Fruit fly (Drosophila melanogaster) whole organism, adult: ENCODE results near the gene CG4686.

ENCODE experiments used
- CG11617 ChIP-seq: fragments of 200-800 bp; sonication (Bioruptor generic); optimal IDR thresholded peaks from 2 replicates; lab custom pipeline; 2017; ENCODE audit warnings: mild to moderate bottlenecking, missing biosample characterization, missing genetic modification reagents, missing genetic modification characterization
- CG12768 ChIP-seq: fragments of 200-800 bp; sonication (Bioruptor generic); optimal IDR thresholded peaks from 2 replicates; lab custom pipeline; 2017; ENCODE audit warnings: missing biosample characterization, missing genetic modification characterization, mild to moderate bottlenecking, moderate library complexity, missing genetic modification reagents
- CG14711 ChIP-seq: fragments of 200-800 bp; sonication (Bioruptor generic); optimal IDR thresholded peaks from 2 replicates; lab custom pipeline; 2018; ENCODE audit warnings: missing biosample characterization, mild to moderate bottlenecking, missing genetic modification characterization, moderate library complexity
- CG1620 ChIP-seq: fragments of 200-800 bp; sonication (Bioruptor generic); optimal IDR thresholded peaks from 2 replicates; lab custom pipeline; 2016; ENCODE audit warnings: missing biosample characterization, missing genetic modification characterization
- CG33017 ChIP-seq: fragments of 200-800 bp; sonication (Bioruptor generic); optimal IDR thresholded peaks from 2 replicates; lab custom pipeline; 2018; ENCODE audit warnings: missing biosample characterization, mild to moderate bottlenecking, missing genetic modification characterization, moderate library complexity
- CG5204 ChIP-seq: fragments of 200-800 bp; sonication (Bioruptor generic); optimal IDR thresholded peaks from 2 replicates; lab custom pipeline; 2016; ENCODE audit warnings: missing biosample characterization, missing genetic modification characterization
- CG7045 ChIP-seq: fragments of 200-800 bp; sonication (Bioruptor generic); optimal IDR thresholded peaks from 2 replicates; lab custom pipeline; 2017; ENCODE audit warnings: missing biosample characterization, mild to moderate bottlenecking, missing genetic modification characterization
- CG7101 ChIP-seq: fragments of 200-800 bp; sonication (Bioruptor generic); optimal IDR thresholded peaks from 2 replicates; lab custom pipeline; 2018; ENCODE audit warnings: missing biosample characterization, mild to moderate bottlenecking, missing genetic modification characterization, moderate library complexity
- Clk ChIP-seq: fragments of 200-800 bp; sonication (Bioruptor generic); optimal IDR thresholded peaks from 2 replicates; lab custom pipeline; 2017; ENCODE audit warnings: missing biosample characterization, missing genetic modification characterization
- Crg-1 ChIP-seq: fragments of 200-800 bp; sonication (Bioruptor generic); optimal IDR thresholded peaks from 2 replicates; lab custom pipeline; 2016; ENCODE audit warnings: missing biosample characterization, missing genetic modification characterization
- Hr96 ChIP-seq: fragments of 200-800 bp; sonication (Bioruptor generic); optimal IDR thresholded peaks from 2 replicates; lab custom pipeline; 2016; ENCODE audit warnings: missing biosample characterization, missing genetic modification characterization
- Mnt ChIP-seq: fragments of 200-800 bp; sonication (Bioruptor generic); optimal IDR thresholded peaks from 2 replicates; lab custom pipeline; 2016; ENCODE audit warnings: missing biosample characterization, mild to moderate bottlenecking, missing genetic modification characterization
- bab1 ChIP-seq: fragments of 200-800 bp; sonication (Bioruptor generic); optimal IDR thresholded peaks from 3 replicates; lab custom pipeline; 2019; ENCODE audit warnings: missing biosample characterization, mild to moderate bottlenecking, missing genetic modification characterization, moderate library complexity
- cic ChIP-seq: fragments of 200-800 bp; sonication (Bioruptor generic); optimal IDR thresholded peaks from 2 replicates; lab custom pipeline; 2017; ENCODE audit warnings: missing biosample characterization, mild to moderate bottlenecking, missing genetic modification characterization, moderate library complexity
- cnc ChIP-seq, 2 experiments: fragments of >200 bp; optimal IDR thresholded peaks; 2 replicates each; lab custom pipeline; 2017
- kay ChIP-seq: fragments of 200-800 bp; sonication (Bioruptor generic); peaks from one replicate; lab custom pipeline; 2016; ENCODE audit warnings: missing biosample characterization, missing genetic modification characterization, borderline replicate concordance
- ovo ChIP-seq: fragments of 200-800 bp; sonication (Bioruptor generic); optimal IDR thresholded peaks from 2 replicates; lab custom pipeline; 2016; ENCODE audit warnings: missing biosample characterization, missing genetic modification characterization
- pad ChIP-seq: fragments of 200-800 bp; sonication (Bioruptor generic); optimal IDR thresholded peaks from 3 replicates; lab custom pipeline; 2017; ENCODE audit warnings: missing biosample characterization, missing genetic modification characterization, mild to moderate bottlenecking, moderate library complexity, missing genetic modification reagents
- tj ChIP-seq: fragments of 200-800 bp; sonication (Bioruptor generic); optimal IDR thresholded peaks from 3 replicates; lab custom pipeline; 2017; ENCODE audit warnings: missing biosample characterization, mild to moderate bottlenecking, missing genetic modification characterization, moderate library complexity
- toe ChIP-seq: fragments of 200-800 bp; sonication (Bioruptor generic); optimal IDR thresholded peaks from 2 replicates; lab custom pipeline; 2016; ENCODE audit warnings: missing biosample characterization, missing genetic modification characterization

CG4686 gene

dm6 chr3R:19838925-19839601 lies 25.2 kb upstream of the CG4686 start:
- TF ChIP-seq Clk (GFP tag; lab: Kevin White, UChicago) (no peak), cic (GFP tag; lab: Kevin White, UChicago) (no peak), CG7045 (GFP tag; lab: Kevin White, UChicago) (no peak), tj (GFP tag; lab: Kevin White, UChicago) (no peak), ovo (GFP tag; lab: Kevin White, UChicago) (no peak), cnc (optimal IDR thresholded peaks at IDR 0.05; lab: Kevin White, UChicago) (no peak), CG5204 (no peak), toe (GFP tag; lab: Kevin White, UChicago) (no peak), CG1620 (GFP tag; lab: Kevin White, UChicago) (no peak), kay (GFP tag; lab: Kevin White, UChicago) (no peak), Crg-1 (GFP tag; lab: Kevin White, UChicago) (no peak), CG11617 (GFP tag; lab: Kevin White, UChicago) (no peak), bab1 (no peak), Hr96 (GFP tag; lab: Kevin White, UChicago) (no peak), CG14711 (tag; lab: Kevin White, UChicago) (no peak), CG7101 (no peak), CG33017 (tag; lab: Kevin White, UChicago) (no peak), Mnt (GFP tag; lab: Kevin White, UChicago) (no peak)

DNA sequence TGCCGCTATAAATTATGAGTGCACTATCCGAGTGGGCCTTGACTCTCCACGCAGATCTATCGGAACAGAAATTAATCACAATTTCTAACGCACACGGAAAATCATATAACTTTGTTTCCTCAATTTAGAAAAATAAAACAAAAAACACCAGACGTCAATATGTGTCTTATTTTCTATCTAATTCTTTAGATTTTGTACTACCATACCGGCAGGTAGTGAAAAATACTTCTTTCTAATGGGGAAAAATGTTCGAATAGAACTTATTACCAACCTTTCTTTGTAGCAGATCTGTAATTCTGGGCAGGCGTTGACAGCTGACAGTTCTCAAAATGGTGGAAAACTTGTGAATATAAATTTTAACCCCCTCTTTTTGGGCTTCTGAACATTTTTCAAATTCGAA lies 23.8 kb upstream of the CG4686 start, which contains the start of gene CG31459:
Gene CG31459 (plus strand): TSS at position 301 of the 400 bp plus-strand sequence.
- TF ChIP-seq cic (GFP tag; lab: Kevin White, UChicago) = no peak
- no peak for TF ChIP-seq CG1620 (GFP tag; lab: Kevin White, UChicago)
- TF ChIP-seq ovo (GFP tag; lab: Kevin White, UChicago) = no peak
- TF ChIP-seq Crg-1 (GFP tag; lab: Kevin White, UChicago) = no peak
- TF ChIP-seq CG7045 (GFP tag; lab: Kevin White, UChicago) = no peak

dm6 chr3R:19843888-19844287 lies 20.4 kb upstream of the CG4686 start:
- TF ChIP-seq kay (GFP tag; lab: Kevin White, UChicago) (no peak), tj (GFP tag; lab: Kevin White, UChicago) (no peak), CG14711 (tag; lab: Kevin White, UChicago) (no peak), toe (GFP tag; lab: Kevin White, UChicago) (no peak), CG7101 (no peak), Clk (GFP tag; lab: Kevin White, UChicago) (no peak), Mnt (GFP tag; lab: Kevin White, UChicago) (no peak), pad (GFP tag; lab: Kevin White, UChicago) (no peak), CG5204 (no peak), CG7045 (GFP tag; lab: Kevin White, UChicago) (no peak), Crg-1 (GFP tag; lab: Kevin White, UChicago) (no peak), Hr96 (GFP tag; lab: Kevin White, UChicago) (no peak)

- TF ChIP-seq CG11617 (GFP tag; lab: Kevin White, UChicago) (peak; percentile 47), cic (GFP tag; lab: Kevin White, UChicago) (no peak), CG1620 (GFP tag; lab: Kevin White, UChicago) (peak; percentile 68), ovo (GFP tag; lab: Kevin White, UChicago) (peak; percentile 1), cnc (optimal IDR thresholded peaks at IDR 0.05; lab: Kevin White, UChicago) (no peak), CG7101 (peak; percentile 26), Clk (GFP tag; lab: Kevin White, UChicago) (peak; percentile 54), tj (GFP tag; lab: Kevin White, UChicago) (no peak), CG12768 (GFP tag; lab: Kevin White, UChicago) (peak; percentile 43), CG33017 (tag; lab: Kevin White, UChicago) (no peak), kay (GFP tag; lab: Kevin White, UChicago) (no peak), Hr96 (GFP tag; lab: Kevin White, UChicago) (peak; percentile 76), CG5204 (peak; percentile 65), CG7045 (GFP tag; lab: Kevin White, UChicago) (peak; percentile 39), CG14711 (tag; lab: Kevin White, UChicago) (peak; percentile 87), pad (GFP tag; lab: Kevin White, UChicago) (peak; percentile 16), Mnt (GFP tag; lab: Kevin White, UChicago) (peak; percentile 35), toe (GFP tag; lab: Kevin White, UChicago) (peak; percentile 76), Crg-1 (GFP tag; lab: Kevin White, UChicago) (peak; percentile 38), bab1 (peak; percentile 21)
Observed at dm6 chr3R:19846870-19847590, 17.3 kb upstream of the CG4686 start, which contains the start of gene MICU3. Gene MICU3 (plus strand): TSS chr3R:19847311.

DNA sequence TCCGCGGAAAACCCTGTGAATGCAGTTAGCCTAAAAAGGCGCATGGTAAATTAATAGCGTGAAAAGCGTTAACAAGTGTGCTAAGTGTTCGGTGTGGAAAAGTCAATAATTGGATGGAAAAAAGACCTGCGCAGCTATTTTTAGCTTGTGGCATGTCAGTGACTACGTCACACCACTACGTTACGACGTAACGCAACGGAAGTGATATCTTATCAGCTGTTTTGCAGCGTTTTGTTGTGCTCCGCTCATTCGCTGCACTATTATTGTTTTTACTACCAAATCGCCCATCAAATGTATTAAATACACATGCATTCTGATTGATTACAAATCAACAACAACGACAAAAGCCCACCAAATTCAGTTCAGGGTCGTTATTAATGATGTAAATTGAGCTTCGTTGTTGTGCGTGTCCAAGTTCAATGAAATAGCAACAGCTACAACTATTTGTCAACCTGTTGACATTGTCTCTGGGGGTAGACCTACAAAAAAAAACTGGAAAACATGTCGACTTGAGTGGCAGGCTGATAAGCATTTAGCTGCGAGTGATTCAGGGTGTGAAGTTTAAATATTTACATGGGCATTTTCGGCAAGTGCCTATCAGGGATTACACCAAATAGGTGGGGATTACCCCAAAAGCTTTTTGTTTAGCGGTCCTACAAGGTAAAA lies 16.6 kb upstream of the CG4686 start:
- TF ChIP-seq CG5204 (no peak), CG11617 (GFP tag; lab: Kevin White, UChicago) (no peak), cnc (optimal IDR thresholded peaks at IDR 0.05; lab: Kevin White, UChicago) (no peak), CG14711 (tag; lab: Kevin White, UChicago) (no peak), Crg-1 (GFP tag; lab: Kevin White, UChicago) (peak; percentile 17), cic (GFP tag; lab: Kevin White, UChicago) (peak; percentile 66)
